Fruit fly (Drosophila melanogaster) whole organism, wandering third instar larva: Measurements from ENCODE around the gene CG7370.

ENCODE experiments used
- Abd-B ChIP-seq: fragments of >200 bp; optimal IDR thresholded peaks from 2 replicates; lab custom pipeline; 2017; ENCODE audit warnings: missing biosample characterization, missing genetic modification characterization
- CG32264 ChIP-seq: fragments of 200-800 bp; sonication (Bioruptor generic); optimal IDR thresholded peaks from 2 replicates; lab custom pipeline; 2016; ENCODE audit warnings: missing biosample characterization, missing genetic modification characterization
- CG9705 ChIP-seq: fragments of 200-800 bp; sonication (Bioruptor generic); optimal IDR thresholded peaks from 2 replicates; lab custom pipeline; 2018; ENCODE audit warnings: missing biosample characterization, mild to moderate bottlenecking, missing genetic modification characterization
- CrebA ChIP-seq: fragments of 200-800 bp; sonication (Bioruptor generic); optimal IDR thresholded peaks from 2 replicates; lab custom pipeline; 2016; ENCODE audit warnings: missing biosample characterization, mild to moderate bottlenecking, missing genetic modification characterization, borderline replicate concordance
- Dif ChIP-seq: fragments of 200-275, 200-300 bp; sonication (Bioruptor generic); optimal IDR thresholded peaks from 2 replicates; lab custom pipeline; 2018; ENCODE audit warnings: missing biosample characterization, missing genetic modification characterization; ENCODE audit not compliant: partially characterized antibody
- GATAd ChIP-seq: sonication (Bioruptor generic); optimal IDR thresholded peaks from 2 replicates; lab custom pipeline; 2016; ENCODE audit warnings: missing biosample characterization, missing genetic modification characterization
- HLH106 ChIP-seq: fragments of 200-800 bp; optimal IDR thresholded peaks from 3 replicates; lab custom pipeline; 2019; ENCODE audit warnings: missing biosample characterization, mild to moderate bottlenecking, missing genetic modification characterization, moderate library complexity
- Hnf4 ChIP-seq: fragments of 200-800 bp; sonication (Bioruptor generic); optimal IDR thresholded peaks from 2 replicates; lab custom pipeline; 2016; ENCODE audit warnings: missing biosample characterization, mild to moderate bottlenecking, missing genetic modification characterization
- Hr78 ChIP-seq: fragments of >200 bp; optimal IDR thresholded peaks from 2 replicates; lab custom pipeline; 2017; ENCODE audit warnings: missing biosample characterization, missing genetic modification characterization
- Hr83 ChIP-seq: fragments of 200-300 bp; sonication (Bioruptor generic); optimal IDR thresholded peaks from 2 replicates; lab custom pipeline; 2016; ENCODE audit warnings: missing biosample characterization, mild to moderate bottlenecking, missing genetic modification characterization, moderate library complexity; ENCODE audit not compliant: poor library complexity, severe bottlenecking
- Jra ChIP-seq: sonication (Bioruptor generic); optimal IDR thresholded peaks from 2 replicates; lab custom pipeline; 2016; ENCODE audit warnings: missing biosample characterization, missing genetic modification characterization
- Mio ChIP-seq: sonication (Bioruptor generic); optimal IDR thresholded peaks from 2 replicates; lab custom pipeline; 2016; ENCODE audit warnings: missing biosample characterization, missing genetic modification characterization
- N ChIP-seq: fragments of >200 bp; optimal IDR thresholded peaks from 2 replicates; lab custom pipeline; 2018; ENCODE audit warnings: missing biosample characterization, missing external identifiers, missing genetic modification characterization
- OdsH ChIP-seq: fragments of 200-800 bp; sonication (Bioruptor generic); optimal IDR thresholded peaks from 2 replicates; lab custom pipeline; 2016; ENCODE audit warnings: missing biosample characterization, mild to moderate bottlenecking, missing genetic modification characterization
- Rel ChIP-seq, 2 experiments: fragments of 200-800 bp; sonication (Bioruptor generic) in 1 of 2; optimal IDR thresholded peaks; 2 replicates in 1 of 2; 3 replicates in 1 of 2; lab custom pipeline; 2016 to 2019; ENCODE audit warnings: mild to moderate bottlenecking in 2 of 2, missing biosample characterization in 2 of 2, missing genetic modification characterization in 2 of 2, moderate library complexity in 1 of 2
- Sp1 ChIP-seq: fragments of 200-800 bp; sonication (Bioruptor generic); optimal IDR thresholded peaks from 3 replicates; lab custom pipeline; 2019; ENCODE audit warnings: missing biosample characterization, mild to moderate bottlenecking, missing genetic modification characterization, moderate library complexity
- Vsx2 ChIP-seq: fragments of 200-300, 225-300 bp; sonication (Bioruptor generic); optimal IDR thresholded peaks from 2 replicates; lab custom pipeline; 2018; ENCODE audit warnings: missing biosample characterization, missing genetic modification characterization; ENCODE audit not compliant: partially characterized antibody
- br ChIP-seq: fragments of 200-800 bp; sonication (Bioruptor generic); optimal IDR thresholded peaks from 2 replicates; lab custom pipeline; 2016; ENCODE audit warnings: missing biosample characterization, missing genetic modification characterization
- brk ChIP-seq: fragments of 200-800 bp; sonication (Bioruptor generic); optimal IDR thresholded peaks from 2 replicates; lab custom pipeline; 2016; ENCODE audit warnings: missing biosample characterization, mild to moderate bottlenecking, missing genetic modification characterization
- dl ChIP-seq, 2 experiments: fragments of 175-275, 200-275 bp in 1 of 2; fragments of 200-275 bp in 1 of 2; sonication (Bioruptor generic); optimal IDR thresholded peaks; lab custom pipeline; 2018; ENCODE audit warnings: mild to moderate bottlenecking in 2 of 2, missing biosample characterization in 2 of 2, missing genetic modification characterization in 2 of 2, moderate library complexity in 2 of 2; ENCODE audit not compliant: partially characterized antibody in 2 of 2, insufficient read depth in 1 of 2
- dmrt93B ChIP-seq: fragments of 200-800 bp; sonication (Bioruptor generic); optimal IDR thresholded peaks from 2 replicates; lab custom pipeline; 2018; ENCODE audit warnings: missing biosample characterization, mild to moderate bottlenecking, missing genetic modification characterization
- dsf ChIP-seq: sonication (Bioruptor generic); optimal IDR thresholded peaks from 2 replicates; lab custom pipeline; 2016; ENCODE audit warnings: missing biosample characterization, missing genetic modification characterization, borderline replicate concordance
- ey ChIP-seq: fragments of 200-800 bp; sonication (Bioruptor generic); optimal IDR thresholded peaks from 2 replicates; lab custom pipeline; 2016; ENCODE audit warnings: missing biosample characterization, missing genetic modification characterization
- foxo ChIP-seq, 2 experiments: fragments of 200-800 bp; sonication (Bioruptor generic); optimal IDR thresholded peaks; 2 replicates in 1 of 2; 3 replicates in 1 of 2; lab custom pipeline; 2016 to 2017; ENCODE audit warnings: missing biosample characterization in 2 of 2, missing genetic modification characterization in 2 of 2
- fru ChIP-seq: fragments of 200-800 bp; sonication (Bioruptor generic); optimal IDR thresholded peaks from 3 replicates; lab custom pipeline; 2016; ENCODE audit warnings: missing biosample characterization, mild to moderate bottlenecking, missing genetic modification characterization
- h ChIP-seq: fragments of 200-800 bp; sonication (Bioruptor generic); optimal IDR thresholded peaks from 3 replicates; lab custom pipeline; 2016; ENCODE audit warnings: missing biosample characterization, mild to moderate bottlenecking, missing genetic modification characterization
- jim ChIP-seq: fragments of 175-275, 200-325 bp; sonication (Bioruptor generic); optimal IDR thresholded peaks from 2 replicates; lab custom pipeline; 2016; ENCODE audit warnings: missing biosample characterization, mild to moderate bottlenecking, missing genetic modification characterization
- lola ChIP-seq: fragments of >200 bp; optimal IDR thresholded peaks from 2 replicates; lab custom pipeline; 2017; ENCODE audit warnings: missing biosample characterization, missing genetic modification characterization
- pan ChIP-seq: fragments of >200 bp; optimal IDR thresholded peaks from 2 replicates; lab custom pipeline; 2017
- psq ChIP-seq: fragments of 200-800 bp; sonication (Bioruptor generic); optimal IDR thresholded peaks from 3 replicates; lab custom pipeline; 2017; ENCODE audit warnings: missing biosample characterization, mild to moderate bottlenecking, missing genetic modification characterization, moderate library complexity
- rgr ChIP-seq: fragments of 200-800 bp; sonication (Bioruptor generic); optimal IDR thresholded peaks from 3 replicates; lab custom pipeline; 2016; ENCODE audit warnings: missing biosample characterization, mild to moderate bottlenecking, missing genetic modification characterization
- tai ChIP-seq: sonication (Bioruptor generic); optimal IDR thresholded peaks from 2 replicates; lab custom pipeline; 2016; ENCODE audit warnings: missing biosample characterization, missing genetic modification characterization
- usp ChIP-seq: fragments of >200 bp; optimal IDR thresholded peaks from 2 replicates; lab custom pipeline; 2017; ENCODE audit warnings: missing biosample characterization, missing genetic modification characterization
- woc ChIP-seq: sonication (Bioruptor generic); optimal IDR thresholded peaks from 2 replicates; lab custom pipeline; 2016; ENCODE audit warnings: missing biosample characterization, mild to moderate bottlenecking, missing genetic modification characterization

CG7370 gene

dm6 chr3L:21765931-21766330 is 3.7 kb upstream of the CG7370 start:
- TF ChIP-seq Hr83 (GFP tag; lab: Kevin White, UChicago) (no peak), Sp1 (GFP tag; lab: Kevin White, UChicago) (no peak), h (GFP tag; lab: Kevin White, UChicago) (no peak), Mio (GFP tag; lab: Kevin White, UChicago) (no peak)

dm6 chr3L:21770328-21770727 is 713 bp downstream of the CG7370 start, which contains the start of gene Syn1:
Gene Syn1 (minus strand): TSS chr3L:21770534.
- TF ChIP-seq lola (GFP tag; lab: Kevin White, UChicago) (no peak), tai (GFP tag; lab: Kevin White, UChicago) (no peak), fru (GFP tag; lab: Kevin White, UChicago) (no peak), br (GFP tag; lab: Kevin White, UChicago) (no peak), Hr83 (GFP tag; lab: Kevin White, UChicago) (no peak), Jra (GFP tag; lab: Kevin White, UChicago) (no peak)

- TF ChIP-seq fru (GFP tag; lab: Kevin White, UChicago) (no peak), ey (no peak), HLH106 (tag; lab: Kevin White, UChicago) (no peak), CG9705 (GFP tag; lab: Kevin White, UChicago) (no peak), jim (GFP tag; lab: Kevin White, UChicago) (no peak)
Measured at dm6 chr3L:21773855-21774254, 4.2 kb downstream of the CG7370 start.

dm6 chr3L:21787883-21788282 is 18.3 kb downstream of the CG7370 start:
- no peak for TF ChIP-seq CrebA (GFP tag; lab: Kevin White, UChicago)

dm6 chr3L:21800424-21800823 is 30.8 kb downstream of the CG7370 start:
- no peak for TF ChIP-seq HLH106 (tag; lab: Kevin White, UChicago)
- no peak for TF ChIP-seq Hnf4 (GFP tag; lab: Kevin White, UChicago)
- TF ChIP-seq Sp1 (GFP tag; lab: Kevin White, UChicago), result no peak
- TF ChIP-seq woc (GFP tag; lab: Kevin White, UChicago), result no peak
- TF ChIP-seq dsf (GFP tag; lab: Kevin White, UChicago), result no peak
- TF ChIP-seq lola (GFP tag; lab: Kevin White, UChicago), result no peak
- TF ChIP-seq tai (GFP tag; lab: Kevin White, UChicago), result no peak
- TF ChIP-seq pan (lab: Kevin White, UChicago), result no peak
- no peak for TF ChIP-seq CrebA (GFP tag; lab: Kevin White, UChicago)
- TF ChIP-seq Hr83 (GFP tag; lab: Kevin White, UChicago), result no peak
- no peak for TF ChIP-seq usp

- TF ChIP-seq ey (peak; percentile 25), psq (peak; percentile 53), rgr (peak; percentile 66), Dif (GFP tag; lab: Kevin White, UChicago) (no peak), CG32264 (GFP tag; lab: Kevin White, UChicago) (no peak), OdsH (GFP tag; lab: Kevin White, UChicago) (peak; percentile 50), CG9705 (GFP tag; lab: Kevin White, UChicago) (no peak), Mio (GFP tag; lab: Kevin White, UChicago) (no peak), Hnf4 (GFP tag; lab: Kevin White, UChicago) (no peak), N (GFP tag; lab: Kevin White, UChicago) (no peak), brk (peak; percentile 27), dl (GFP tag; optimal IDR thresholded peaks at IDR 0.05; lab: Kevin White, UChicago; ENCODE audit: insufficient read depth in 1 of 2, partially characterized antibody in 2 of 2) (no peak), tai (GFP tag; lab: Kevin White, UChicago) (no peak), Vsx2 (GFP tag; lab: Kevin White, UChicago) (no peak), jim (GFP tag; lab: Kevin White, UChicago) (no peak), h (GFP tag; lab: Kevin White, UChicago) (peak; percentile 39), pan (lab: Kevin White, UChicago) (no peak), Rel (GFP tag; optimal IDR thresholded peaks at IDR 0.05; lab: Kevin White, UChicago) (no peak), Rel (tag; optimal IDR thresholded peaks at IDR 0.05; lab: Kevin White, UChicago) (no peak), fru (GFP tag; lab: Kevin White, UChicago) (peak; percentile 6), br (GFP tag; lab: Kevin White, UChicago) (peak; percentile 4), Hr83 (GFP tag; lab: Kevin White, UChicago) (no peak), Sp1 (GFP tag; lab: Kevin White, UChicago) (peak; percentile 68), dmrt93B (GFP tag; lab: Kevin White, UChicago) (no peak), lola (GFP tag; lab: Kevin White, UChicago) (no peak), Hr78 (no peak), GATAd (GFP tag; lab: Kevin White, UChicago) (no peak), usp (no peak), CrebA (GFP tag; lab: Kevin White, UChicago) (no peak), Abd-B (GFP tag; lab: Kevin White, UChicago) (no peak), foxo (GFP tag; optimal IDR thresholded peaks at IDR 0.05; lab: Kevin White, UChicago) (peak in 1 of 2 experiments; percentile 65)
Measured at dm6 chr3L:21808003-21808530, 38.5 kb downstream of the CG7370 start.
